Fruit fly (Drosophila melanogaster) whole organism, pupa: ENCODE data around the gene vers.
A peak's percentile ranks its signal among the peaks of the same experiment; 100 is the strongest.

Experiments
- CG10348 ChIP-seq: fragments of 200-800 bp; sonication (Bioruptor generic); IDR thresholded peaks from 2 replicates; pipeline ENCODE4 v1.3.6; 2022; ENCODE audit warnings: missing biosample characterization, missing genetic modification characterization
- CG12605 ChIP-seq: fragments of 200-800 bp; sonication (Bioruptor generic); IDR thresholded peaks from 2 replicates; pipeline ENCODE4 v1.3.6; 2022; ENCODE audit warnings: missing biosample characterization, missing genetic modification characterization
- CG13204 ChIP-seq: fragments of 200-800 bp; sonication (Bioruptor generic); optimal IDR thresholded peaks from 2 replicates; lab custom pipeline; 2018; ENCODE audit warnings: missing biosample characterization, mild to moderate bottlenecking, missing genetic modification characterization, moderate library complexity
- CG15710 ChIP-seq: fragments of 200-800 bp; sonication (Bioruptor generic); optimal IDR thresholded peaks from 2 replicates; lab custom pipeline; 2018; ENCODE audit warnings: missing biosample characterization, mild to moderate bottlenecking, missing genetic modification characterization, moderate library complexity
- CG34367 ChIP-seq: fragments of 200-800 bp; sonication (Bioruptor generic); optimal IDR thresholded peaks from 2 replicates; lab custom pipeline; 2018; ENCODE audit warnings: missing biosample characterization, mild to moderate bottlenecking, missing genetic modification characterization
- CG8301 ChIP-seq: fragments of 200-800 bp; sonication (Bioruptor generic); optimal IDR thresholded peaks from 2 replicates; lab custom pipeline; 2018; ENCODE audit warnings: missing biosample characterization, mild to moderate bottlenecking, missing genetic modification characterization
- CG9948 ChIP-seq: fragments of 200-800 bp; sonication (Bioruptor generic); optimal IDR thresholded peaks from 2 replicates; lab custom pipeline; 2018; ENCODE audit warnings: missing biosample characterization, mild to moderate bottlenecking, missing genetic modification characterization, moderate library complexity
- EcR ChIP-seq: fragments of 200-800 bp; sonication (Bioruptor generic); optimal IDR thresholded peaks from 3 replicates; lab custom pipeline; 2019; ENCODE audit warnings: missing biosample characterization, missing genetic modification characterization, mild to moderate bottlenecking, moderate library complexity, missing genetic modification reagents
- Pif1A ChIP-seq: fragments of 200-800 bp; sonication (Bioruptor generic); optimal IDR thresholded peaks from 3 replicates; lab custom pipeline; 2016; ENCODE audit warnings: missing biosample characterization, missing genetic modification characterization
- Pif1B ChIP-seq: fragments of 200-800 bp; sonication (Bioruptor generic); optimal IDR thresholded peaks from 3 replicates; lab custom pipeline; 2016; ENCODE audit warnings: missing biosample characterization, missing genetic modification characterization
- Snoo ChIP-seq: fragments of 200-800 bp; sonication (Bioruptor generic); optimal IDR thresholded peaks from 3 replicates; lab custom pipeline; 2017; ENCODE audit warnings: missing biosample characterization, mild to moderate bottlenecking, missing genetic modification characterization, inconsistent platforms
- fd96Ca ChIP-seq: fragments of 200-800 bp; sonication (Bioruptor generic); IDR thresholded peaks from 3 replicates; pipeline ENCODE4 v1.3.6; 2022; ENCODE audit warnings: missing biosample characterization, missing genetic modification characterization

DNA sequence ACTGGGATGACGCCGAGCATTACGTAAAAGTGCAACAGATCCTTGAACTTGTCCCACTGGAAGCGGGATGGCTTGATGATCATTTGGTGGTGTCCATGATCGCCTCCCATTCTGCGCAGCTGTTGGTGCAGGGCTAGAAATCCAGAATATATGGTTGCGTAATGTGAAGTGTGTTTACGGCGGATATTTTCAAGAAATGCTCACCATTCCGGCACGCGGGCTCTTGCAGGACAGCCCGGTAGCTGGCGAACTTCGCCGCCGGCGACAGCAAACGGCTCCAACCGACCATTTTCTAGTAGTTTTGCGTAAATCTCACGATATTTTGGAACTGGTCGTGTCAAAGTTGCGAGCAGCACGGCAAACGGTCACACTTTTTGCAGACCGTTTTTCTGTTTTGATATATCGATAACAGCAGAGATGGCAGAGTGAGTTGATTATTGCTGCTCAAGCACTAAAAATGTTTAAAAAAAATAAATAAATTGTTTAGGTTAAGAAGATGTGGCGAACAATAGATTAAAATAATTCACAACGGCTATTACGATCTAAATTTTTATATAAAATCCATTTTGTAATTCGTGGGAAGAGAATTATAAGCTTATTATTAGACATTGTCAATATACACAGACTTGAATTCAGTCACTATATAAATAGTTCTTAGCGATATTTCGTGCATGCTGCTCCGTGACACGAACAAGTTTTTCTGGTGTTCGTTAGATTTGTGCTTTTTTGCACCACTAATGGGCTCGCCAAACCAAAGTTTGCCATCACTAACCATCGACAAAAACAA, 22.4 kb downstream of the vers start, which contains the start of the genes ND-SGDH and RhoGAP68F:
- TF ChIP-seq fd96Ca (GFP tag; lab: Robert Waterston, UW) (no peak; the same call in 2 of the 3 replicates), CG13204 (GFP tag; lab: Kevin White, UChicago) (no peak), CG8301 (tag; lab: Kevin White, UChicago) (peak; percentile 53), CG15710 (tag; lab: Kevin White, UChicago) (peak; percentile 76), EcR (GFP tag; lab: Kevin White, UChicago) (no peak), Pif1B (GFP tag; lab: Kevin White, UChicago) (peak; percentile 40), Pif1A (GFP tag; lab: Kevin White, UChicago) (no peak), CG10348 (GFP tag; lab: Robert Waterston, UW) (0 out of 2 replicates have a peak, but pooled peaks have one; percentile 20), CG9948 (tag; lab: Kevin White, UChicago) (peak; percentile 54), CG34367 (tag; lab: Kevin White, UChicago) (peak; percentile 53), CG12605 (GFP tag; lab: Robert Waterston, UW) (no peak), Snoo (tag; lab: Kevin White, UChicago) (peak; percentile 67)
